Worm (Caenorhabditis elegans): ENCODE results near the gene srb-16.

ce11 chrII:5199497-5199896 lies 48.8 kb upstream of the srb-16 start, which contains the start of gene msp-50:
- TF ChIP-seq ces-1 (GFP tag; optimal IDR thresholded peaks at IDR 0.05) (no peak), snpc-4 (tag; optimal IDR thresholded peaks at IDR 0.05) (no peak), nhr-12 (tag; optimal IDR thresholded peaks at IDR 0.05) (no peak), blmp-1 (tag; optimal IDR thresholded peaks at IDR 0.05) (no peak), ztf-11 (tag; optimal IDR thresholded peaks at IDR 0.05) (no peak), unc-62 (GFP tag; optimal IDR thresholded peaks at IDR 0.05) (no peak), nhr-76 (tag; optimal IDR thresholded peaks at IDR 0.05) (no peak)

All from whole organism, mixed stage, embryonic.